Worm (Caenorhabditis elegans) whole organism, mixed stage, embryonic: ENCODE results near the gene Y43F8B.9.

Experiments used
- bed-3 ChIP-seq: fragments of 200-800 bp; sonication (Bioruptor generic); optimal IDR thresholded peaks from 3 replicates; lab custom pipeline; 2018; ENCODE audit warnings: mild to moderate bottlenecking, missing genetic modification characterization, moderate library complexity, missing compliant biosample characterization
- blmp-1 ChIP-seq: fragments of 150-350 bp; optimal IDR thresholded peaks from 2 replicates; lab custom pipeline; 2014; ENCODE audit warnings: missing biosample characterization, missing genetic modification characterization
- ceh-39 ChIP-seq: fragments of 150-350 bp; optimal IDR thresholded peaks from 2 replicates; lab custom pipeline; 2014; ENCODE audit warnings: missing biosample characterization, missing genetic modification characterization
- ceh-43 ChIP-seq: fragments of 200-800 bp; sonication (Bioruptor generic); optimal IDR thresholded peaks from 2 replicates; lab custom pipeline; 2018; ENCODE audit warnings: mild to moderate bottlenecking, missing genetic modification characterization, moderate library complexity, missing compliant biosample characterization
- ceh-83 ChIP-seq: fragments of 200-800 bp; sonication (Bioruptor generic); optimal IDR thresholded peaks from 2 replicates; lab custom pipeline; 2018; ENCODE audit warnings: mild to moderate bottlenecking, missing genetic modification characterization, missing compliant biosample characterization
- ces-1 ChIP-seq: fragments of 150-350 bp; optimal IDR thresholded peaks from 2 replicates; lab custom pipeline; 2014; ENCODE audit warnings: missing biosample characterization, missing genetic modification reagents, missing genetic modification characterization
- cnd-1 ChIP-seq: fragments of 200-800 bp; sonication (Bioruptor generic); optimal IDR thresholded peaks from 2 replicates; lab custom pipeline; 2018; ENCODE audit warnings: mild to moderate bottlenecking, missing genetic modification characterization, missing compliant biosample characterization
- drap-1 ChIP-seq: fragments of 200-800 bp; sonication (Bioruptor generic); optimal IDR thresholded peaks from 3 replicates; lab custom pipeline; 2018; ENCODE audit warnings: mild to moderate bottlenecking, missing genetic modification characterization, missing compliant biosample characterization
- elt-1 ChIP-seq: sonication (generic microtip); optimal IDR thresholded peaks from 2 replicates; lab custom pipeline; 2017; ENCODE audit warnings: missing genetic modification characterization, mild to moderate bottlenecking, missing compliant biosample characterization, antibody characterized with exemption, moderate library complexity, borderline replicate concordance; ENCODE audit not compliant: insufficient read depth
- flh-1 ChIP-seq: fragments of 200-800 bp; sonication (Bioruptor generic); optimal IDR thresholded peaks from 2 replicates; lab custom pipeline; 2018; ENCODE audit warnings: mild to moderate bottlenecking, missing genetic modification characterization, moderate library complexity, missing compliant biosample characterization
- ham-2 ChIP-seq: fragments of 200-800 bp; sonication (Bioruptor generic); optimal IDR thresholded peaks from 2 replicates; lab custom pipeline; 2018; ENCODE audit warnings: mild to moderate bottlenecking, missing genetic modification characterization, missing compliant biosample characterization
- hlh-1 ChIP-seq: fragments of 150-350 bp; optimal IDR thresholded peaks from 2 replicates; lab custom pipeline; 2014; ENCODE audit warnings: missing biosample characterization, missing genetic modification reagents, missing genetic modification characterization
- lin-13 ChIP-seq: fragments of 150-350 bp; optimal IDR thresholded peaks from 2 replicates; lab custom pipeline; 2014; ENCODE audit warnings: missing biosample characterization, missing genetic modification characterization
- lin-32 ChIP-seq: fragments of 200-800 bp; sonication (Bioruptor generic); optimal IDR thresholded peaks from 2 replicates; lab custom pipeline; 2018; ENCODE audit warnings: mild to moderate bottlenecking, missing genetic modification characterization, missing compliant biosample characterization
- lsy-2 ChIP-seq: fragments of 150-350 bp; optimal IDR thresholded peaks from 2 replicates; lab custom pipeline; 2014; ENCODE audit warnings: missing biosample characterization, missing genetic modification characterization
- mab-5 ChIP-seq: fragments of 150-350 bp; optimal IDR thresholded peaks from 2 replicates; lab custom pipeline; 2014; ENCODE audit warnings: missing biosample characterization, missing genetic modification characterization
- mep-1 ChIP-seq: fragments of 150-350 bp; optimal IDR thresholded peaks from 2 replicates; lab custom pipeline; 2017; ENCODE audit warnings: missing biosample characterization, missing genetic modification reagents, missing genetic modification characterization, inconsistent platforms
- mls-2 ChIP-seq: sonication (generic microtip); optimal IDR thresholded peaks from 2 replicates; lab custom pipeline; 2016; ENCODE audit warnings: mild to moderate bottlenecking, missing genetic modification characterization, moderate library complexity, missing compliant biosample characterization
- nhr-12 ChIP-seq: fragments of 150-350 bp; optimal IDR thresholded peaks from 2 replicates; lab custom pipeline; 2014; ENCODE audit warnings: missing biosample characterization, missing genetic modification characterization
- nhr-2 ChIP-seq: fragments of 150-350 bp; optimal IDR thresholded peaks from 2 replicates; lab custom pipeline; 2014; ENCODE audit warnings: missing biosample characterization, missing genetic modification characterization
- nhr-237 ChIP-seq: fragments of 150-350 bp; optimal IDR thresholded peaks from 2 replicates; lab custom pipeline; 2014; ENCODE audit warnings: missing biosample characterization, missing genetic modification characterization
- nhr-28 ChIP-seq: fragments of 150-350 bp; optimal IDR thresholded peaks from 2 replicates; lab custom pipeline; 2014; ENCODE audit warnings: missing biosample characterization, missing genetic modification characterization
- nhr-76 ChIP-seq: sonication (generic microtip); optimal IDR thresholded peaks from 2 replicates; lab custom pipeline; 2017; ENCODE audit warnings: missing biosample characterization, missing genetic modification characterization
- pha-4 ChIP-seq: fragments of 150-350 bp; optimal IDR thresholded peaks from 2 replicates; lab custom pipeline; 2018; ENCODE audit warnings: missing biosample characterization, missing genetic modification reagents, missing genetic modification characterization
- sem-2 ChIP-seq: fragments of 200-800 bp; sonication (Bioruptor generic); optimal IDR thresholded peaks from 2 replicates; lab custom pipeline; 2018; ENCODE audit warnings: mild to moderate bottlenecking, missing genetic modification characterization, missing compliant biosample characterization
- snpc-4 ChIP-seq: fragments of 150-350 bp; optimal IDR thresholded peaks from 2 replicates; lab custom pipeline; 2014; ENCODE audit warnings: missing biosample characterization, missing genetic modification characterization
- sptf-1 ChIP-seq: sonication (generic microtip); optimal IDR thresholded peaks from 2 replicates; lab custom pipeline; 2017; ENCODE audit warnings: mild to moderate bottlenecking, missing genetic modification characterization, moderate library complexity, missing compliant biosample characterization
- tbx-8 ChIP-seq: fragments of 200-800 bp; sonication (Bioruptor generic); optimal IDR thresholded peaks from 2 replicates; lab custom pipeline; 2018; ENCODE audit warnings: mild to moderate bottlenecking, missing genetic modification characterization, moderate library complexity, missing compliant biosample characterization
- unc-62 ChIP-seq: fragments of 150-350 bp; optimal IDR thresholded peaks from 2 replicates; lab custom pipeline; 2014; ENCODE audit warnings: missing biosample characterization, missing genetic modification reagents, missing genetic modification characterization
- zip-8 ChIP-seq: fragments of 150-350 bp; optimal IDR thresholded peaks from 2 replicates; lab custom pipeline; 2014; ENCODE audit warnings: missing biosample characterization, missing genetic modification characterization

Y43F8B.9 gene

DNA sequence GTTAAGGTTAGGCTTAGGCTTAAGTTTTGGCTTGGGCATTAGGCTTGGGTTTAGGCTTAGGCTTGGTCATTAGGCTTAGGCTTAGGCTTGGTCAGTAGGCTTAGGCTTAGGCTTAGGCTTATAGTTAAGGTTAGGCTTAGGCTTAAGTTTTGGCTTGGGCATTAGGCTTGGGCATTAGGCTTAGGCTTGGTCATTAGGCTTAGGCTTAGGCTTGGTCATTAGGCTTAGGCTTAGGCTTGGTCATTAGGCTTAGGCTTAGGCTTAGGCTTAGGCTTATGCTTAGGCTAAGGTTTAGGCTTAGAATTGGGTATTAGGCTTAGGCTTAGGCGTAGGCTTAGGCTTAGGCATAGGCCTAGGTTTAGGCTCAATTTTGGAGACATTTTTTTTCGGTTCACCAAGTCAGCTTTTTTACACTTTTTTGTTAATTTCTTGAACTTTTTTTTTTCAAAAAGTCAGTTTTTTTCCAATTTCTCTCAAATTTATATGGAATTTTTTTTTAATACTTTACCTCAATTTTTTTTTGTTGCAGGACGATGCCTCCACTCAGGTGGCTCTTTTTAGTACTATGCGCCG lies 24.7 kb downstream of the Y43F8B.9 start, which contains the start of gene Y43F8B.3:
TSS of gene Y43F8B.3 (plus strand) at position 523 of the 573 bp plus-strand sequence.
- TF ChIP-seq ceh-39 (no peak), ceh-43 (no peak), lsy-2 (tag; lab: Kevin White, UChicago) (no peak), ces-1 (no peak), ceh-83 (GFP tag; lab: Kevin White, UChicago) (no peak), elt-1 (no peak), snpc-4 (tag; lab: Kevin White, UChicago) (no peak), bed-3 (no peak), mab-5 (tag; lab: Kevin White, UChicago) (no peak), lin-13 (tag; lab: Kevin White, UChicago) (no peak), sptf-1 (tag; lab: Kevin White, UChicago) (no peak), mls-2 (tag; lab: Kevin White, UChicago) (no peak), nhr-2 (tag; lab: Kevin White, UChicago) (no peak), lin-32 (GFP tag; lab: Kevin White, UChicago) (no peak)

DNA sequence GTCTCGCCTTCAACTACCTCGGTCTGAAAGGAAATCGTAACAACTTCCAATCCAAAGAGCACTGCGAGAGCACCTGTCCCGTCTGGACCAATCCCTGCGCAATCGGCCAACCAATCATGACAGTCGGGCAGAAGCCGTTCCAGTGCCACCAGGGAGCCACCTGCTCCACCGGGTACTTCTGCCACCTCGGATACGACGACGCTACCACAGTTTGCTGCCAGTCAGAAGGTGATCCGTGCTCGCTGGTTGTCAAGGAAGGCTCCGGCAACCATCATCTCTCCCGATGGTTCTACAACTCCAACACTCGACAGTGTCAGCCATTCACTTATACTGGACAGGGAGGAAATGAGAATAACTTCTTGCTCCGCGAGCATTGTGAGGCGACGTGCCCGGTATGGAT lies 31.1 kb downstream of the Y43F8B.9 start:
- TF ChIP-seq bed-3, result no peak
- no peak for TF ChIP-seq flh-1 (GFP tag; lab: Kevin White, UChicago)
- no peak for TF ChIP-seq nhr-237 (tag; lab: Kevin White, UChicago)
- TF ChIP-seq elt-1, result no peak

DNA sequence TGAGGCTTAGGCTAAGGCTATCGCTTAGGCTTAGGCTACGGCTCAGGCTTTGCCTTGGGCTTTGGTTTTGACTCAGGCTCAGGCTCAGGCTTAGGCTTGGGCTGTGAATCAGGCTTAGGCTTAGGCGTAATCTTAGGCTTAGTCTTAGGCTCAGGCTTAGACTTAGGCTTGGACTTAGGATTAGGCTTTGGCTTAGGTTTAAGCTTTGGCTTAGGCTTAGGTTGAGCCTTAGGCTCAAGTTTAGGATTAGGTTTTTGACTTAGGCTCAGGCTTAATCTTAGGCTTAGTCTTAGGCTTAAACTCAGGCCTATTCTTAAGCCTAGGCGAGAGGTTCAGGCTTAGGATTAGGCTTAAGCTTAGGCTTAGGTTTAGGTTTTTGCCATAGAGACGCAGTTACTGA lies 32.4 kb downstream of the Y43F8B.9 start:
- TF ChIP-seq zip-8 (tag; lab: Kevin White, UChicago) (no peak), nhr-76 (tag; lab: Kevin White, UChicago) (no peak), mab-5 (tag; lab: Kevin White, UChicago) (no peak), hlh-1 (tag; lab: Kevin White, UChicago) (no peak), nhr-12 (tag; lab: Kevin White, UChicago) (no peak)

DNA sequence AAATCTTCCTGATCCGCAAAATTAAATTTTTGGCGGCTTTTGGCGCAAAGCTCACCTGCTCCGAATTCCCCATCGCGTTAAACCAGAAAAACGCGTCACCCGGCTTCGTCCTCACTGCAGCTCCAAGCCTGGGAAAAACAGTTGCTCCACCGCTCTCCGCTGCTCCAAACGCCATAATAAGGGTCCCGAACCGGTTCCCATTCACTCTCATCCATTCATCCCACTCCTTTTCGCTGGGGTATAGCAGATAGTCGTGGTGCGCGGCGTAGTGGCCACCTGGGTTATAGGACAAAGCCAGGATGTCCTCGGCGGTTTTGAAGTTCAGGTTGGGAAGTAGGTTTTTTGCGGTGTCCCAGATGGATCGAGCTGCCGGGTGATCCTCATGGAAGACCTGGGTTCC lies 33.0 kb downstream of the Y43F8B.9 start:
- no peak for TF ChIP-seq ceh-39
- TF ChIP-seq blmp-1 (tag; lab: Kevin White, UChicago), result no peak

DNA sequence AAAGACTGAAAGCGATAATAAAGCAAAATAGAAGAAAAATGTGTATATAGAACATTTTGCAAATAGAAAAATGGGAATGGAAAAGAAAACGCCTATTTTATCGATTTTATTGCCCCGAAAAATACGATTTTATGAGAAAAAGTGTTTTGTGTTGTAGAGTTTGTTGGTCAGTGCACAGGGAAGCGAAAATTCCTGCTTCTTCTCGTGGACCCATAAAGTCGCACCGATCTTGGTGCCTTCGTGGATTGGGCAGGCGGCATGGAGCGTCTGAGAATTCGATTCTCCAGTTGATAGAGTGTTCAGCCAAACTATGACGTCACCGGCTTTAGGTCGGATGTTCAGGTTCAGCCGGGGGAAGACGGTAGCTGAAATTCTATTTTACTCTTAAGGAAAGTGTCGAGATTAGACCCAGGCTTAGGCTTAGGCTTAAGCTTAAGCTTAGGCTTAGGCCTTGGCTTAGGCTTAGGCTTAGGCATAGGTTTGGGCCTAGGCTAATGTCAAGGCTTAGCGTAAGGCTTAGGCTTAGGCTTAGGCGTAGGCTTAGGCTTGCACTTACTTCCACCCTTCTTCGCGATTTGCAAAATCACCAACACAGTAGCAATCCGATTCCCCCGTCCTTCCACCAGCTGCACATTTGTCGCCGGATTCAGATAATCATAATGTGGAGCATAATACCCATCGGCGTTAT lies 34.5 kb downstream of the Y43F8B.9 start, which contains the start of gene Y43F8B.19:
TSS of gene Y43F8B.19 (minus strand) at position 51 of the 688 bp plus-strand sequence.
- no peak for TF ChIP-seq lin-32 (GFP tag; lab: Kevin White, UChicago)
- peak; percentile 8 for TF ChIP-seq ham-2
- no peak for TF ChIP-seq drap-1 (GFP tag; lab: Kevin White, UChicago)
- no peak for TF ChIP-seq ceh-83 (GFP tag; lab: Kevin White, UChicago)

DNA sequence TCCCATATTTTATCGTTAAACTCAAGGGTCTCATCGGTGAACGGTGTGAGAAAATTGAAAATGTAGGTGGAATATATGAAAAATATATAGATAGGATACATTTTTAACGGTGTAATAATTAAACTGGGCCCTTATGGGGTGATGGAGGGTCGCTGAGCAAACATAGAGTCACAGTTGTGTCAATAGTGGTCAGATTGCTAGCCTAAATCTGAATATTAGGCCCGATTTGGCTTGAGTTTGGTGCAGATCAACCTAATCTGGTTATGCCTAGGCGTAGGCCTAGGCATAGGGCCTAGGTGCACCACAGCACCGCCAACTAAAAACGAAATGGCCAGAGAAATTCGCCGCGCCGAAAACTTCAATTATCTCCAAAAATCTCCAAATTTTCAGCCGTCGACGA lies 35.6 kb downstream of the Y43F8B.9 start, which contains the start of gene phy-4:
TSS of gene phy-4 (minus strand) at position 101 of the 400 bp plus-strand sequence.
- TF ChIP-seq drap-1 (GFP tag; lab: Kevin White, UChicago), result peak; percentile 29
- TF ChIP-seq tbx-8 (GFP tag; lab: Kevin White, UChicago), result no peak

DNA sequence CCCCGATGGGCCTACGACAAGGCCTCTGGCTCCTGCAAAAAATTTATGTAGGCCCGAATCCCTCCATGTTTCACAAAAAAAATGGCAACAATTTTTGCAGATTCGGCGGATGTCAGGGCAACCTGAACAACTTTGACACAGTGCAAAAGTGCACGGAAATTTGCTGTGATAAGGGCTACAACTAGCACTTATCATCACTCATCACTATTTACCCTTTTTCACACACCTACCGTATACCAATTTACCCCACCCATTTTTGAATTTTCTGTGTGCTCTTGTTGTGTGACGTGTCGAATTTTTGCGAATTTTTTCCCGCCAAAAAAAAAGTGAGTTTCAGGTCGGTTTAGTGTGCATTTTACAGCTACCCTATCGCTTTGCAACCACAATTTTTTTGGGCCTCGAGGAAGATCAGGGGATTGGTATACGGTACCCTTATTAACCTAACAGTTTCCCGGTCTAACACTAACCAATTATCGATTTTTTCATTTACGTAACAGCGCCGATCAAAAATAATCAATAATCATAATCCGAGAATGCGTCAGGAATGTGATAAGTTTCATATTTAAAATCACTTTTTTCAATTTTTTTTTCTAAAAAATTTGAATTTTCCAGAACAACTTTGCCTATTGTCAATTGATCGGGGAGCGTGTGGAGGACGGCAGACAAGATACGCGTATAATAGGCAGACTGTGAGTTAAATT lies 40.7 kb downstream of the Y43F8B.9 start:
- TF ChIP-seq ceh-43 (no peak), nhr-28 (tag; lab: Kevin White, UChicago) (no peak), elt-1 (no peak), sem-2 (GFP tag; lab: Kevin White, UChicago) (no peak), unc-62 (GFP tag; lab: Kevin White, UChicago) (no peak), lin-32 (GFP tag; lab: Kevin White, UChicago) (no peak), ceh-39 (no peak), ceh-83 (GFP tag; lab: Kevin White, UChicago) (no peak), pha-4 (tag; lab: Kevin White, UChicago) (no peak), flh-1 (GFP tag; lab: Kevin White, UChicago) (no peak), lsy-2 (tag; lab: Kevin White, UChicago) (no peak), snpc-4 (tag; lab: Kevin White, UChicago) (no peak), nhr-12 (tag; lab: Kevin White, UChicago) (no peak), mep-1 (tag; lab: Kevin White, UChicago) (no peak), drap-1 (GFP tag; lab: Kevin White, UChicago) (no peak), hlh-1 (tag; lab: Kevin White, UChicago) (no peak), cnd-1 (tag; lab: Kevin White, UChicago) (no peak)
